Fruit fly (Drosophila melanogaster) whole organism, adult: ENCODE measurements around the gene RpL3.

Experiments used
- CG11617 ChIP-seq: fragments of 200-800 bp; sonication (Bioruptor generic); optimal IDR thresholded peaks from 2 replicates; lab custom pipeline; 2017; ENCODE audit warnings: mild to moderate bottlenecking, missing biosample characterization, missing genetic modification reagents, missing genetic modification characterization
- CG12768 ChIP-seq: fragments of 200-800 bp; sonication (Bioruptor generic); optimal IDR thresholded peaks from 2 replicates; lab custom pipeline; 2017; ENCODE audit warnings: missing biosample characterization, missing genetic modification characterization, mild to moderate bottlenecking, moderate library complexity, missing genetic modification reagents
- CG14711 ChIP-seq: fragments of 200-800 bp; sonication (Bioruptor generic); optimal IDR thresholded peaks from 2 replicates; lab custom pipeline; 2018; ENCODE audit warnings: missing biosample characterization, mild to moderate bottlenecking, missing genetic modification characterization, moderate library complexity
- CG1620 ChIP-seq: fragments of 200-800 bp; sonication (Bioruptor generic); optimal IDR thresholded peaks from 2 replicates; lab custom pipeline; 2016; ENCODE audit warnings: missing biosample characterization, missing genetic modification characterization
- CG33017 ChIP-seq: fragments of 200-800 bp; sonication (Bioruptor generic); optimal IDR thresholded peaks from 2 replicates; lab custom pipeline; 2018; ENCODE audit warnings: missing biosample characterization, mild to moderate bottlenecking, missing genetic modification characterization, moderate library complexity
- CG5204 ChIP-seq: fragments of 200-800 bp; sonication (Bioruptor generic); optimal IDR thresholded peaks from 2 replicates; lab custom pipeline; 2016; ENCODE audit warnings: missing biosample characterization, missing genetic modification characterization
- CG7045 ChIP-seq: fragments of 200-800 bp; sonication (Bioruptor generic); optimal IDR thresholded peaks from 2 replicates; lab custom pipeline; 2017; ENCODE audit warnings: missing biosample characterization, mild to moderate bottlenecking, missing genetic modification characterization
- CG7101 ChIP-seq: fragments of 200-800 bp; sonication (Bioruptor generic); optimal IDR thresholded peaks from 2 replicates; lab custom pipeline; 2018; ENCODE audit warnings: missing biosample characterization, mild to moderate bottlenecking, missing genetic modification characterization, moderate library complexity
- Clk ChIP-seq: fragments of 200-800 bp; sonication (Bioruptor generic); optimal IDR thresholded peaks from 2 replicates; lab custom pipeline; 2017; ENCODE audit warnings: missing biosample characterization, missing genetic modification characterization
- Crg-1 ChIP-seq: fragments of 200-800 bp; sonication (Bioruptor generic); optimal IDR thresholded peaks from 2 replicates; lab custom pipeline; 2016; ENCODE audit warnings: missing biosample characterization, missing genetic modification characterization
- Hr96 ChIP-seq: fragments of 200-800 bp; sonication (Bioruptor generic); optimal IDR thresholded peaks from 2 replicates; lab custom pipeline; 2016; ENCODE audit warnings: missing biosample characterization, missing genetic modification characterization
- Mnt ChIP-seq: fragments of 200-800 bp; sonication (Bioruptor generic); optimal IDR thresholded peaks from 2 replicates; lab custom pipeline; 2016; ENCODE audit warnings: missing biosample characterization, mild to moderate bottlenecking, missing genetic modification characterization
- bab1 ChIP-seq: fragments of 200-800 bp; sonication (Bioruptor generic); optimal IDR thresholded peaks from 3 replicates; lab custom pipeline; 2019; ENCODE audit warnings: missing biosample characterization, mild to moderate bottlenecking, missing genetic modification characterization, moderate library complexity
- cic ChIP-seq: fragments of 200-800 bp; sonication (Bioruptor generic); optimal IDR thresholded peaks from 2 replicates; lab custom pipeline; 2017; ENCODE audit warnings: missing biosample characterization, mild to moderate bottlenecking, missing genetic modification characterization, moderate library complexity
- cnc ChIP-seq, 2 experiments: fragments of >200 bp; optimal IDR thresholded peaks; 2 replicates each; lab custom pipeline; 2017
- kay ChIP-seq: fragments of 200-800 bp; sonication (Bioruptor generic); peaks from one replicate; lab custom pipeline; 2016; ENCODE audit warnings: missing biosample characterization, missing genetic modification characterization, borderline replicate concordance
- ovo ChIP-seq: fragments of 200-800 bp; sonication (Bioruptor generic); optimal IDR thresholded peaks from 2 replicates; lab custom pipeline; 2016; ENCODE audit warnings: missing biosample characterization, missing genetic modification characterization
- pad ChIP-seq: fragments of 200-800 bp; sonication (Bioruptor generic); optimal IDR thresholded peaks from 3 replicates; lab custom pipeline; 2017; ENCODE audit warnings: missing biosample characterization, missing genetic modification characterization, mild to moderate bottlenecking, moderate library complexity, missing genetic modification reagents
- tj ChIP-seq: fragments of 200-800 bp; sonication (Bioruptor generic); optimal IDR thresholded peaks from 3 replicates; lab custom pipeline; 2017; ENCODE audit warnings: missing biosample characterization, mild to moderate bottlenecking, missing genetic modification characterization, moderate library complexity
- toe ChIP-seq: fragments of 200-800 bp; sonication (Bioruptor generic); optimal IDR thresholded peaks from 2 replicates; lab custom pipeline; 2016; ENCODE audit warnings: missing biosample characterization, missing genetic modification characterization

The RpL3 gene

dm6 chr3R:11222587-11222986 lies 893 bp downstream of the RpL3 start:
- TF ChIP-seq kay (GFP tag; lab: Kevin White, UChicago) (no peak), Mnt (GFP tag; lab: Kevin White, UChicago) (peak; percentile 3)

dm6 chr3R:11224478-11224877 lies 2.8 kb downstream of the RpL3 start:
- TF ChIP-seq pad (GFP tag; lab: Kevin White, UChicago) (no peak), CG14711 (tag; lab: Kevin White, UChicago) (no peak), Clk (GFP tag; lab: Kevin White, UChicago) (no peak), kay (GFP tag; lab: Kevin White, UChicago) (no peak), cnc (optimal IDR thresholded peaks at IDR 0.05; lab: Kevin White, UChicago) (no peak), Mnt (GFP tag; lab: Kevin White, UChicago) (no peak), tj (GFP tag; lab: Kevin White, UChicago) (no peak), toe (GFP tag; lab: Kevin White, UChicago) (no peak)

dm6 chr3R:11225220-11225619 lies 3.5 kb downstream of the RpL3 start, which contains the start of gene scpr-C:
TSS of gene scpr-C (plus strand) at chr3R:11225520.
- TF ChIP-seq kay (GFP tag; lab: Kevin White, UChicago) (no peak), Clk (GFP tag; lab: Kevin White, UChicago) (no peak), Mnt (GFP tag; lab: Kevin White, UChicago) (no peak), CG7045 (GFP tag; lab: Kevin White, UChicago) (no peak), cic (GFP tag; lab: Kevin White, UChicago) (no peak), CG1620 (GFP tag; lab: Kevin White, UChicago) (no peak), toe (GFP tag; lab: Kevin White, UChicago) (no peak), Hr96 (GFP tag; lab: Kevin White, UChicago) (no peak), Crg-1 (GFP tag; lab: Kevin White, UChicago) (no peak), cnc (optimal IDR thresholded peaks at IDR 0.05; lab: Kevin White, UChicago) (no peak), CG14711 (tag; lab: Kevin White, UChicago) (no peak)

dm6 chr3R:11226496-11226895 lies 4.8 kb downstream of the RpL3 start, which contains the start of gene CG17726:
TSS of gene CG17726 (plus strand) at chr3R:11226762.
- TF ChIP-seq CG7045 (GFP tag; lab: Kevin White, UChicago) (peak; percentile 91), CG12768 (GFP tag; lab: Kevin White, UChicago) (peak; percentile 89), CG11617 (peak; percentile 95), cic (GFP tag; lab: Kevin White, UChicago) (peak; percentile 62), ovo (GFP tag; lab: Kevin White, UChicago) (peak; percentile 87), CG14711 (tag; lab: Kevin White, UChicago) (peak; percentile 97), CG33017 (tag; lab: Kevin White, UChicago) (peak; percentile 99), CG5204 (GFP tag; lab: Kevin White, UChicago) (no peak), bab1 (peak; percentile 98), tj (GFP tag; lab: Kevin White, UChicago) (peak; percentile 68), kay (GFP tag; lab: Kevin White, UChicago) (no peak), Crg-1 (GFP tag; lab: Kevin White, UChicago) (peak; percentile 92), Mnt (GFP tag; lab: Kevin White, UChicago) (peak; percentile 69), toe (GFP tag; lab: Kevin White, UChicago) (no peak), Hr96 (GFP tag; lab: Kevin White, UChicago) (no peak), Clk (GFP tag; lab: Kevin White, UChicago) (no peak), pad (GFP tag; lab: Kevin White, UChicago) (peak; percentile 66), CG1620 (GFP tag; lab: Kevin White, UChicago) (peak; percentile 87), CG7101 (tag; lab: Kevin White, UChicago) (peak; percentile 99), cnc (optimal IDR thresholded peaks at IDR 0.05; lab: Kevin White, UChicago) (no peak)

dm6 chr3R:11230392-11230791 lies 8.7 kb downstream of the RpL3 start, which contains the start of gene GCC88:
TSS of gene GCC88 (minus strand) at chr3R:11230600.
- TF ChIP-seq CG11617 (no peak), Mnt (GFP tag; lab: Kevin White, UChicago) (no peak), CG7101 (tag; lab: Kevin White, UChicago) (no peak), pad (GFP tag; lab: Kevin White, UChicago) (no peak)

- TF ChIP-seq cic (GFP tag; lab: Kevin White, UChicago): no peak
- TF ChIP-seq kay (GFP tag; lab: Kevin White, UChicago): no peak
- TF ChIP-seq toe (GFP tag; lab: Kevin White, UChicago): no peak
- no peak for TF ChIP-seq cnc (optimal IDR thresholded peaks at IDR 0.05; lab: Kevin White, UChicago)
- no peak for TF ChIP-seq CG1620 (GFP tag; lab: Kevin White, UChicago)
- TF ChIP-seq CG33017 (tag; lab: Kevin White, UChicago): no peak
- no peak for TF ChIP-seq CG7101 (tag; lab: Kevin White, UChicago)
- TF ChIP-seq ovo (GFP tag; lab: Kevin White, UChicago): no peak
- TF ChIP-seq Hr96 (GFP tag; lab: Kevin White, UChicago): no peak
- TF ChIP-seq Mnt (GFP tag; lab: Kevin White, UChicago): no peak
- TF ChIP-seq Clk (GFP tag; lab: Kevin White, UChicago): no peak
- TF ChIP-seq pad (GFP tag; lab: Kevin White, UChicago): no peak
Observed at dm6 chr3R:11231037-11231436, 9.3 kb downstream of the RpL3 start.
